Fruit fly (Drosophila melanogaster) S2 (cell line): Measurements from ENCODE around the gene FASN1.

Source experiments
- CG8478 ChIP-seq: fragments of >200 bp; optimal IDR thresholded peaks from 2 replicates; lab custom pipeline; 2018
- CTCF ChIP-seq, 2 experiments: fragments of >200 bp; optimal IDR thresholded peaks; 2 replicates each; lab custom pipeline; 2018

The FASN1 gene

DNA sequence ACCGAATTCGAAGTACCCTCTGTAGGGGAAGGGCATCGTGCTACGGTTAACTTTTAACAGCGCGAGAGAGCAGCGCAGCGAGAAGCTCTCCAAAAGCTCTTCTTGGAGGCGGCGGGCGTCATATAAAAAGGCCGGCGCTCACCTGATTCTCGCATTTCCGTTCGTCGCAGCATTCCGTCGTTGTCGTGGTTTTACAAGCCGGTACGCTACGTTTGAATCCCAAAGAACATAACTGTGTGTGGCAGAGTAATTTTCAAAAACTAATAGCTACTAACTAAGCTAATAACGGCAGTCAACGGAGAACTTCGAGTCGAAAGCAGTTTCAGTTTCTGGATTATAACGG lies at the start of gene FASN1:
FASN1 (plus strand) TSS at position 151 of the 343 bp plus-strand sequence.
- TF ChIP-seq CG8478 (lab: Kevin White, UChicago) (no peak), CTCF (optimal IDR thresholded peaks at IDR 0.05; lab: Kevin White, UChicago) (no peak)

DNA sequence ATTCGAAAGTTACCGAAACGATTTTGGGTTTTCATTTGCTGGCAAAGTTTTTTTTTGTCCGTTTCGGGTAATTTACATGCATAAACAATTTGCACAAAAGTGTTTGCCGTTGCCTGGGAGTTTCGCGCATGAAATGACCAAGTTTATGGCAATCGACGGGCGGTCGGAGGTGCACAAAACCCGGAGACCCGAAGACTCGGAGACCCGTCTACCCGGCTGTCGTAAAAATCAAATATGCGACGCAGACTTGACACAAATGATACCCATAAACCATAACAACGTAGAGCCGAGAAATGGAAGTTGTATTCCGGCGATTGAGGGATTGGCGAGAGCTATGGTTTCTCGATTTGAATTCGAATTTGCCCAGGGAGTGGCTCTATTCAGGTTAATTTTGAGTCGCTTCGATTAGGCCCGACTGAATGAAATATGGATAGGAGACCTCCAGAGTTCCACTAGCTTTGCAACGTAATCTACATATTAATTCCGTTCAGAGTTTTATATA lies 49.4 kb upstream of the FASN1 start:
- TF ChIP-seq CG8478 (lab: Kevin White, UChicago), result no peak
- TF ChIP-seq CTCF (optimal IDR thresholded peaks at IDR 0.05; lab: Kevin White, UChicago), result no peak

dm6 chr2L:3009438-3009837 lies 47.0 kb upstream of the FASN1 start:
- TF ChIP-seq CTCF (optimal IDR thresholded peaks at IDR 0.05; lab: Kevin White, UChicago) (no peak), CG8478 (lab: Kevin White, UChicago) (no peak)

dm6 chr2L:3011484-3011883 lies 44.9 kb upstream of the FASN1 start:
- TF ChIP-seq CG8478 (lab: Kevin White, UChicago) (no peak), CTCF (optimal IDR thresholded peaks at IDR 0.05; lab: Kevin White, UChicago) (no peak)

dm6 chr2L:3012780-3013179 lies 43.6 kb upstream of the FASN1 start:
- TF ChIP-seq CTCF (optimal IDR thresholded peaks at IDR 0.05; lab: Kevin White, UChicago), result no peak
- TF ChIP-seq CG8478 (lab: Kevin White, UChicago), result no peak

dm6 chr2L:3018212-3018611 lies 38.2 kb upstream of the FASN1 start, which contains the start of the genes CG17224 and CG17264:
TSS of gene CG17224 (minus strand) at chr2L:3018308.
TSS of gene CG17264 (plus strand) at chr2L:3018508.
- TF ChIP-seq CG8478 (lab: Kevin White, UChicago), result no peak
- no peak for TF ChIP-seq CTCF (optimal IDR thresholded peaks at IDR 0.05; lab: Kevin White, UChicago)

dm6 chr2L:3022986-3023385 lies 33.4 kb upstream of the FASN1 start, which contains the start of the genes alpha4GT1 and Prp40:
TSS of gene alpha4GT1 (minus strand) at chr2L:3023141.
TSS of gene Prp40 (plus strand) at chr2L:3023226.
- TF ChIP-seq CTCF (optimal IDR thresholded peaks at IDR 0.05; lab: Kevin White, UChicago) (peak in 1 of 2 experiments; percentile 23), CG8478 (lab: Kevin White, UChicago) (no peak)

- TF ChIP-seq CTCF (optimal IDR thresholded peaks at IDR 0.05; lab: Kevin White, UChicago), result no peak
- TF ChIP-seq CG8478 (lab: Kevin White, UChicago), result no peak
These were observed 27.4 kb upstream of the FASN1 start, which contains the start of the genes Sf3b2 and CG17219 for dm6 chr2L:3029012-3029411. TSS of gene Sf3b2 (minus strand) at chr2L:3029168. TSS of gene CG17219 (plus strand) at chr2L:3029253.

DNA sequence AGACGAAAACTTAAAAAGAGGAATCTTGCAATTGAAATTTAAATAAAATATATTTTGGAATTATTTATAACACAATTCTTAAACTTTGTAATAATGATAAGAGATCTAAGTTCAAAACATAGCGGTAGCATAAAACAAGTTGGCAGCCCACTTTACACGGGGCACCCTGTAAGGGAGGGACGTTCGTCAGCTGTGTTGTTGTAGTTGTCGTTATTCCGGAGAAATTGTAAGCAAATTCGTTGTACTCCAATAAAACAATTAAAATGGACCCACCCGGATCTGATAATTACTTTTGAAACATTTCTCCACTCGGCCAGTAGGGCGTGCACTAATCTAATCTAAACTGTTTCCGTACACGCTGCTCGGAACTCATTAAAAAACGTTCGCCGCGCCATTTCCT lies 26.0 kb upstream of the FASN1 start, which contains the start of gene GABPI:
GABPI (plus strand) TSS at position 190 of the 400 bp plus-strand sequence.
- TF ChIP-seq CG8478 (lab: Kevin White, UChicago) (no peak), CTCF (optimal IDR thresholded peaks at IDR 0.05; lab: Kevin White, UChicago) (no peak)

dm6 chr2L:3034969-3035368 lies 21.4 kb upstream of the FASN1 start, which contains the start of gene CG17258:
TSS of gene CG17258 (minus strand) at chr2L:3035348.
- TF ChIP-seq CTCF (optimal IDR thresholded peaks at IDR 0.05; lab: Kevin White, UChicago) (peak; percentile 65 to 73), CG8478 (lab: Kevin White, UChicago) (no peak)

DNA sequence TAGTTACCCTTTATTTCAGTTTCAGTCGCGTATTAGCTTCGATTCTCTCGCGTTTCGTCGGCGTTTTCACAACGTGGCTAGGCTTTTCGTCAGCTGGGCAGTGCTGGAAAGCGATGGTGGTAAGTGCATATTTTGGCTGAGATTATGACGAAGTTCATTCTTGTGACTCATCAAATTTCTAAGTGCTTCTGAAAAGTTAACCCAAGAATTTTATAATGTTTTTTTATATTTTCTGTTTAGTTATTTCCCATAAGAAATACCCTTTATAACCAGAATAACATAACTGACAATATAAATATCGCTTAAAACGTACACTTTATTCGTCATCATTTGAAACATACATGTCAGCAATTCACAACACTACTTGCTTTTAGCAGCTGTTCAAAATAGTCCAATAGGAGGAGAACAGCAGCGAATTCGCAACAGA lies 19.2 kb upstream of the FASN1 start, which contains the start of the genes CG17260 and SerRS:
CG17260 (plus strand) TSS at position 78 of the 427 bp plus-strand sequence.
SerRS (minus strand) TSS at position 251 of the 427 bp plus-strand sequence.
- TF ChIP-seq CTCF (optimal IDR thresholded peaks at IDR 0.05; lab: Kevin White, UChicago) (no peak), CG8478 (lab: Kevin White, UChicago) (no peak)

dm6 chr2L:3039774-3040173 lies 16.6 kb upstream of the FASN1 start, which contains the start of the genes cnir and CG17221:
TSS of gene cnir (minus strand) at chr2L:3039812.
TSS of gene CG17221 (plus strand) at chr2L:3039976.
- TF ChIP-seq CG8478 (lab: Kevin White, UChicago) (no peak), CTCF (optimal IDR thresholded peaks at IDR 0.05; lab: Kevin White, UChicago) (no peak)

- no peak for TF ChIP-seq CTCF (optimal IDR thresholded peaks at IDR 0.05; lab: Kevin White, UChicago)
- no peak for TF ChIP-seq CG8478 (lab: Kevin White, UChicago)
These were observed 14.3 kb upstream of the FASN1 start, which contains the start of gene CG17261 for dm6 chr2L:3041918-3042615. TSS of gene CG17261 (plus strand) at chr2L:3042551.

DNA sequence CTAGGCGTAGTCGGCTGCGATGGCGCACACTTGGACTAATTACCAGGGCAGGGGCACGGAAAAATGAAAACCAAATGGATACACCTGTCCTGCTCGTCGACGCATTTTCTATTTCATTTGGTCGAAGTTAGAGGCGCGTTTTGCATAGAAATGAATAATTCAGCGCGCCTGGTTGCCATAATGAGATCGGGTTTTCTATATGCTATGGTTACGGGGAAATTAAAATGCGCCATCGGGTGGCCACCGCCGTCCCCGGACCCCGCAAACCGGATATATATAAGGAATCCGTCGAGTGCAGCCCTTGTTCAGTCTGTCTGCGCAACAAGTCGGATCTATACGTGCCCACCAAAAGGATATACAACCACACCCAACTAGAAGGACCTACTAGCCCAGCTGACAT lies 12.8 kb upstream of the FASN1 start, which contains the start of gene FASN2:
FASN2 (plus strand) TSS at position 301 of the 400 bp plus-strand sequence.
- TF ChIP-seq CTCF (optimal IDR thresholded peaks at IDR 0.05; lab: Kevin White, UChicago) (no peak), CG8478 (lab: Kevin White, UChicago) (no peak)
